Worm (Caenorhabditis elegans) whole organism, midembryonic: ENCODE measurements around the gene C05G5.3.

Experiments used
- T22C8.4 ChIP-seq: fragments of 200-800 bp; sonication (Bioruptor generic); IDR thresholded peaks from 2 replicates; pipeline ENCODE4 v1.3.6; 2022; ENCODE audit warnings: missing genetic modification characterization, missing compliant biosample characterization
- cog-1 ChIP-seq: sonication (generic microtip); optimal IDR thresholded peaks from 2 replicates; lab custom pipeline; 2016; ENCODE audit warnings: missing genetic modification characterization, missing compliant biosample characterization
- flt-1 ChIP-seq: fragments of 200-800 bp; sonication (Bioruptor generic); IDR thresholded peaks from 2 replicates; pipeline ENCODE4 v1.3.6; 2022; ENCODE audit warnings: missing genetic modification characterization, missing compliant biosample characterization
- klf-2 ChIP-seq: fragments of 200-800 bp; sonication (Bioruptor generic); conservative IDR thresholded peaks from 2 replicates; pipeline ENCODE4 v1.3.6; 2022; ENCODE audit warnings: missing genetic modification reagents, missing genetic modification characterization, missing compliant biosample characterization
- med-1 ChIP-seq: sonication (generic microtip); optimal IDR thresholded peaks from 2 replicates; lab custom pipeline; 2017; ENCODE audit warnings: missing genetic modification characterization, mild to moderate bottlenecking, missing compliant biosample characterization, antibody characterized with exemption, missing genetic modification reagents; ENCODE audit not compliant: insufficient read depth
- ref-1 ChIP-seq: fragments of 200-800 bp; sonication (Bioruptor generic); conservative IDR thresholded peaks from 2 replicates; pipeline ENCODE4 v1.3.6; 2022; ENCODE audit warnings: missing genetic modification reagents, missing genetic modification characterization, missing compliant biosample characterization
- tab-1 ChIP-seq: fragments of 200-800 bp; sonication (Bioruptor generic); IDR thresholded peaks from 2 replicates; pipeline ENCODE4 v1.3.6; 2022; ENCODE audit warnings: missing genetic modification characterization, missing compliant biosample characterization
- ztf-23 ChIP-seq: fragments of 200-800 bp; sonication (Bioruptor generic); IDR thresholded peaks from 2 replicates; pipeline ENCODE4 v1.3.6; 2022; ENCODE audit warnings: missing genetic modification reagents, missing genetic modification characterization, missing compliant biosample characterization
- ztf-29 ChIP-seq: fragments of 200-800 bp; sonication (Bioruptor generic); IDR thresholded peaks from 2 replicates; pipeline ENCODE4 v1.3.6; 2022; ENCODE audit warnings: missing genetic modification reagents, missing genetic modification characterization, missing compliant biosample characterization

The C05G5.3 gene

DNA sequence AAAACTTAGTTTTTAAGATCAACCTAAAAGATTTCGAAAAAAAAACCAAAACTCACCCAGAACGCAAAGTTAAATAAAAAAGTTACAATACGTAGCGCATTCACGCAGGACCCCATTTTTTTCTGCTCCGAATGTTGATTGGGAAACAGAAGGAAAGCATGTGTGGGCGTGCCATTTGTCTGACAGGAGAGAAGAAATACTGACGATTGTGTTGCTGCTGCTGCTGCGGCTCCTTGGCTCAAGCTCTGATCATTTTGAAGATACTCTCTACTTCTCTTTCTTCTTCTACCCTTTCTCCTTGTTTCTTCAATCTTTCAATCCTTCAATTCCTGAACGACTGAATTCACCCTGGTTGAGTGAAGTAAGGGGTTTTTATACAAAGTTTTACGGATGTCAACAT lies 22.5 kb downstream of the C05G5.3 start, which contains the start of gene tsp-8:
TSS of gene tsp-8 (minus strand) at position 185 of the 400 bp plus-strand sequence.
- TF ChIP-seq ref-1 (no peak), T22C8.4 (no peak), tab-1 (GFP tag; lab: Robert Waterston, UW) (no peak), ztf-29 (no peak), flt-1 (GFP tag; lab: Robert Waterston, UW) (no peak), ztf-23 (GFP tag; lab: Robert Waterston, UW) (no peak), med-1 (no peak), cog-1 (tag; lab: Kevin White, UChicago) (no peak)

DNA sequence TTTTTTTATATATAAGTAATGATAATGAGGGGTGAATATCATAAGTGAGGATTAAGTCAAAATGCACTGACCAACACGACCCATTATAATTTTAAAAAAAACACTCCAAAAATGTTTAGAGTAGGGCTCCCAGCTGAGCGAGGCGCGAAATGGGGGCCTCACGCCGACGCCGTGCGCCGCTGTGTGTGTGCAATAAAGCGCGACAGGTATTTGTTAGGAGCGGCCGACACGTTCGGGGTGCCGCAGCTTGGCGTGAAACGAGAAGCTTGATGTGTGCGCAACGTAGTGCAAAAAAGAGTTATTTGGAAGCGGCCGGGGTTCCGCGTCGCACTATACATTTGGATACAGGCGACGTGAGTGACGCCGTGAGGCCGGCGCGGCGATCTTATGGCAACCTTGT lies 26.9 kb downstream of the C05G5.3 start:
- TF ChIP-seq flt-1 (GFP tag; lab: Robert Waterston, UW) (0 out of 2 replicates have a peak, but pooled peaks have one; percentile 26), med-1 (no peak), klf-2 (no peak), ztf-23 (GFP tag; lab: Robert Waterston, UW) (no peak)

DNA sequence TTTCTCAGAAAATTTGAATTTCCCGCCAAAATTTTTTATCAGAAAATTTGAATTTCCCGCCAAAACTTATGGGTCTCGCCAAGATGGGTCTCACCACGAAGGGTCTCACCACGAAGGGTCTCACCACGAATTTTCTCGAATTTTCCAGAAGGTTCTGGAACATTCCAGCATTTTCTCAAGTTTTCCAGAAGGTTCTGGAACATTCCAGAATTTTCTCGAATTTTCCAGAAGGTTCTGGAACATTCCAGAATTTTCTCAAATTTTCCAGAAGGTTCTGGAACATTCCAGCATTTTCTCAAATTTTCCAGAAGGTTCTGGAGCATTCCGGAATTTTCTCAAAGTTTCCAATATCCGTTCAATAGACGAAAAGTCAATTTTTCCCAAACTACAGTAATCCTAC lies 27.7 kb downstream of the C05G5.3 start:
- TF ChIP-seq flt-1 (GFP tag; lab: Robert Waterston, UW): peak; percentile 35; the same call in 1 of the 2 replicates

DNA sequence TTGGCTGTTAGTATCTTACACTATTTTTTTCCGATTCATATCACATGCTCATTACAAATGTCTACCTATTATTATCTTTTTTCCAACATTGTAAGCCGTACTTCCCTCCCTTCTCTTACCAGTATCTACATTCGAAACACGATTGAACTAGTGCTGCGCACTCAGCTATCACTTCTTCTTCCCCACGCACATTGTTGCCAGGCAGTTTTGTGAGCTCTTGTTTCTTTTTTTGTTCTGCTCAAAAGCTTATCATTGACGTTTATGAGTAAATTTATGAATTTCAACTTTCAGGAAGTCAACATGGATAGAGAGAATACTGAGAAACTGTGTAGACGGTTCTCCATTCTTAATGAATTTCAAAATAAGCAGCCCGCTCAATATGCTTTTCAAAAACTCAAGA lies 30.7 kb downstream of the C05G5.3 start, which contains the start of gene F33C8.2:
TSS of gene F33C8.2 (plus strand) at position 301 of the 400 bp plus-strand sequence.
- TF ChIP-seq med-1 (no peak), flt-1 (GFP tag; lab: Robert Waterston, UW) (no peak), tab-1 (GFP tag; lab: Robert Waterston, UW) (no peak), ztf-23 (GFP tag; lab: Robert Waterston, UW) (no peak), ztf-29 (no peak), klf-2 (no peak), cog-1 (tag; lab: Kevin White, UChicago) (no peak), ref-1 (no peak)

DNA sequence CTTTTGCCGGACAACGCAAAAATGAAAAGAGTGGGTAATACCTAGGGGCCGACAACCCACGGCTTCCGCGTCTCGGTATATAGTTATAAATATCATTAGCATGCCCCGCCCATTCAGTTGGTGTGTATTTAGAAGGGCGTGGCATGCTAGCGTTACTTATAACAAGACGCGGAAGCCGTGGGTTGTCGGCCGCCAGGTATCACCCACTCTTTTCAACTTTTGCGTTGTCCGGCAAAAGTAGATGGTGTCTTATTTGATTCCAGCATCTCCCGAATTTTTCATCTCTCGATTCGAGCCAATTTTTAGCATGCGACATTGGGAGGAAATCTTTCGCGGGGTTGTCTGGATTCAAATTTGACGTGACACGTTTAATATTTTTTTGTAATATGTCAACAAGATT lies 34.0 kb downstream of the C05G5.3 start:
- TF ChIP-seq T22C8.4 (no peak), ztf-29 (no peak), flt-1 (GFP tag; lab: Robert Waterston, UW) (no peak), ztf-23 (GFP tag; lab: Robert Waterston, UW) (no peak), tab-1 (GFP tag; lab: Robert Waterston, UW) (no peak), ref-1 (no peak), klf-2 (no peak), med-1 (no peak), cog-1 (tag; lab: Kevin White, UChicago) (no peak)

DNA sequence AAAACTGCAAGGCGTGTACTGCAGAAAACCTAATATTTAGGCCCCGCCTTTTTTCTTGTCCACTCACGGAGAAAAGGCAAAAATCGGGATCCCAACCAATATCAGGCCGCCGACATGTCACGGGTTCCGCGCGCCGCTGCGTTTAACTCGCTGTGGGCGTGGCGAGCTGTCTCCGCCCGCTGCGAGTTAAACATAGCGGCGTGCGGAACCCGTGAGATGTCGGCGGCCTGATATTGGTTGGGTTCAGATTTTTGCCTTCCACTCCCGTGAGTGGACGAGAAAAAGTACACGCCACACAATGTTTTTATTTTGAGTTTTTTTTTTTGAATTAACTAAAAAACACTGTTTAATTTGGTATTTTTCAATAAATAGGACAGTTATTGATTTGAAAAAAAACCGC lies 36.4 kb downstream of the C05G5.3 start:
- TF ChIP-seq med-1 (no peak), ref-1 (no peak), tab-1 (GFP tag; lab: Robert Waterston, UW) (no peak), ztf-23 (GFP tag; lab: Robert Waterston, UW) (no peak), T22C8.4 (no peak), klf-2 (no peak), flt-1 (GFP tag; lab: Robert Waterston, UW) (no peak), ztf-29 (no peak), cog-1 (tag; lab: Kevin White, UChicago) (no peak)

DNA sequence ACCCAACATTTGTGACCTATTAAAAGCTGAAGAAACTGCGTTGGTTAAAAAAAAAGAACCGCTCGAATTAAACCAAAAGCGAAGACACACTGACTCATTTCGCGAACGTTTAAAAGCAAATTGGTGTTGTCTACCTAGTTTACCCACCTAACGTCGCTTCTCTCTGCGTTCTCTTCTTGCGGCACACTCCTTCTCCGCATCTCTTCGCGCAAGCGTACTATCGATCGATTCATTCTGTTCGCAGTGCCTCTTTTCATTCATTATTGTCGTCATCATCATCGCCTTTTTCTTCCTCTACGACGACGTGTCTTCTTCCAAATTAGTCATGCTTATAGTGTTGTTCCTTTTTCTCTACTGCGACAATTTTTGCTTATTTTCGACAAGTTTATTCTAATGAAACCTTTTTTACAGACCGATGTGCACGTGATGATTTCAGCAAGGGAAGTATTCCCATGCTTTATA lies 40.6 kb downstream of the C05G5.3 start, which contains the start of gene atrn-1:
TSS of gene atrn-1 (plus strand) at position 412 of the 462 bp plus-strand sequence.
- TF ChIP-seq ztf-23 (GFP tag; lab: Robert Waterston, UW): no peak
- TF ChIP-seq flt-1 (GFP tag; lab: Robert Waterston, UW): no peak
- TF ChIP-seq med-1: no peak
- no peak for TF ChIP-seq cog-1 (tag; lab: Kevin White, UChicago)
- no peak for TF ChIP-seq ztf-29
- TF ChIP-seq klf-2: no peak
- TF ChIP-seq T22C8.4: peak; percentile 88
- no peak for TF ChIP-seq tab-1 (GFP tag; lab: Robert Waterston, UW)
- TF ChIP-seq ref-1: no peak

DNA sequence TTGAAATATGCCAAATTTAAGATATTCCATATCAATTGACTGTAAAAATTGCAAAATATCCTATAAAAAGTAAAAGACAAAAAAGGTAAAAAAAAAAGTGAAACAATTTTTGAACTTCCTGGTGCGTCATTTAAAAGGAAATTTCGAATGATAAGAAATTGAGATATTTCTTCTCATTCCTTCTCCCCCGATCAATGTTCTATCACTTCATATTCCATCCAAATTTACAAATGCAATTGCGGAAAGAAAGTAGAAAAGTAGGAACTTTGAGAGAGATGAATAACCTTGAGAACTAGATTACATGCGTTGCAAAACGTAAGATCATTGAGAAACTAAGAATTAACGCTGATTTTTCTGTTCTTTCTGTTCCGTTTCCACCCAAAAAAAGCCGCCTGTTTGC lies 42.2 kb downstream of the C05G5.3 start:
- TF ChIP-seq flt-1 (GFP tag; lab: Robert Waterston, UW) (no peak), tab-1 (GFP tag; lab: Robert Waterston, UW) (no peak), cog-1 (tag; lab: Kevin White, UChicago) (no peak), ref-1 (no peak), ztf-29 (no peak)

DNA sequence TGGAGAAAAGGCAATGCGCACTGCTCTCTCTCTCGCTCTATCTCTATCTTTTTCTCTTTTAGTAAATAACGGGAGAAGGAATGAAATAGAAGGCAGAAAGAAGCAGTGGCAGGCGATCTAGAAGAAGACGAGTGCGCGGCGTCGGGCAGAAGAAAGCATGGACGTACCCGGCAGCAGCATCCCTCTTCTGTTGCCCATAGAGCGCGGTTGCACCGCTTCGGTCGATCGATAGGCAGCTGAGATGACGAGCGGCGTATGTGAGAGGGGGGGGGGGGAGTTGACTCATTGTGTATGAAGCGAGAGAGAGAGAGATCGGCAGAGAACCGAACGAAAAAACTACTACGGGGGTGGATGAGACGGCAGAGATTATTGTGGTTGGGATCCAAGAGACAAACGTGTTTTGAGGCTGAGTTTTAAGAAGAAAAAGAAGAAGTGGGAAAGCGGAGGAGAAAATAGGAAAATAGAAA lies 43.6 kb downstream of the C05G5.3 start:
- peak; percentile 72; the same call in 1 of the 2 replicates for TF ChIP-seq tab-1 (GFP tag; lab: Robert Waterston, UW)
- peak; percentile 85 for TF ChIP-seq flt-1 (GFP tag; lab: Robert Waterston, UW)
- TF ChIP-seq ref-1: no peak
- peak; percentile 95 for TF ChIP-seq T22C8.4
- TF ChIP-seq med-1: no peak
- 0 out of 2 replicates have a peak, but pooled peaks have one; percentile 17 for TF ChIP-seq ztf-23 (GFP tag; lab: Robert Waterston, UW)
- TF ChIP-seq ztf-29: no peak
- peak; percentile 53 for TF ChIP-seq cog-1 (tag; lab: Kevin White, UChicago)
- no peak for TF ChIP-seq klf-2

DNA sequence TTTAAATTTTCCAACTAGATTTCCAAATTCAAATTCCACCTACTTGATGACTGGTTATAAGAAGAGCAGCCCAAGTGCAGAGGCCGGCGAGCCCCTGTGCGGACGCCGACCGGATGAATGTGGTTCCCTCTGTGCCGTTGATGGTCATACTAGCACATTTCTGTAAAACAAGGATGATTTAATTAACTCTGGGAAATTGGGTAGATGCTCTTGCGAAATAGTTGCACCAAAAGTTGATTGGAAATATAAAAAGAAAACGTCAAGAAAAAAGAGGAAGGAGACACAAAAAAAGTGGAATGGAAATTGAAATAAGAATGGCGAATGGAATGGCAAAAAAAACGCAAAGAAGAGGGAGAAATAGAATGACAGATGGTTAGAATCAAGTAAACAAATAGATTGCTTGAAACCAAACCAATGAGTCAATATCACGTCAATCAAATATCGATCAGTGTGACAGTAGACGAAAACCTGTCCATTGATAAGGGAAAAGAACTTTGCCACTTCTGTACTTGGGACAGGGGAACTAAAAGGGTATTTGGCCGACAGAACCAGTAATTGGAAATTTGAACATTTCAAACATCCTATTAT lies 45.0 kb downstream of the C05G5.3 start, which contains the start of gene tmem-184:
TSS of gene tmem-184 (minus strand) at position 164 of the 588 bp plus-strand sequence.
- TF ChIP-seq med-1 (no peak), tab-1 (GFP tag; lab: Robert Waterston, UW) (no peak), ztf-29 (no peak), flt-1 (GFP tag; lab: Robert Waterston, UW) (no peak), klf-2 (no peak), ref-1 (no peak), T22C8.4 (no peak), cog-1 (tag; lab: Kevin White, UChicago) (no peak), ztf-23 (GFP tag; lab: Robert Waterston, UW) (no peak)

DNA sequence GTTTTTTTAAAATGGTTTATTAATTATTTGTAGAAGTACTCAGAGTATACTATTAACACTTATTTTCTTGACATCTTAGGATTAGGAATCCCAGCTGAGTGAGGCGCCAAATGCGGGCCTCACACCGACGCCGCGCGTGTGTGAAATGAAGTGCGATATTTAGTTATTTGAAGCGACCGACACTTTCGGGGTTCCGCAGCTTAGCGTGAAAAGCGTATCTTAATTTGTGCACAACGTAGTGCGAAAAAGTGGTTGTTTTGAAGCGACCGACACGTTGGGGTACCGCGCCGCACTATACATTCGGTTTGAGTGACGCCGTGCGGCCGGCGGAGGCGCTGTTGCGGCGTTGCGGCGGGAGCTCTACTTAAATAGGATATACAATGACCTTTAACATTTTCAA lies 46.9 kb downstream of the C05G5.3 start:
- no peak for TF ChIP-seq tab-1 (GFP tag; lab: Robert Waterston, UW)
- no peak for TF ChIP-seq klf-2
- no peak for TF ChIP-seq ref-1
- no peak for TF ChIP-seq flt-1 (GFP tag; lab: Robert Waterston, UW)
- TF ChIP-seq T22C8.4: no peak
- no peak for TF ChIP-seq cog-1 (tag; lab: Kevin White, UChicago)
- no peak for TF ChIP-seq ztf-23 (GFP tag; lab: Robert Waterston, UW)
- no peak for TF ChIP-seq ztf-29
- TF ChIP-seq med-1: no peak
